Worm (Caenorhabditis elegans) whole organism, L1 larva: Measurements from ENCODE around the gene cutl-15.

ENCODE experiments used
- aha-1 ChIP-seq: fragments of 150-350 bp; optimal IDR thresholded peaks from 2 replicates; lab custom pipeline; 2014; ENCODE audit warnings: missing biosample characterization, missing genetic modification characterization
- alr-1 ChIP-seq: fragments of 200-800 bp; sonication (Bioruptor generic); optimal IDR thresholded peaks from 2 replicates; lab custom pipeline; 2018; ENCODE audit warnings: borderline replicate concordance, mild to moderate bottlenecking, missing genetic modification characterization, missing compliant biosample characterization
- blmp-1 ChIP-seq: fragments of 150-350 bp; optimal IDR thresholded peaks from 2 replicates; lab custom pipeline; 2014; ENCODE audit warnings: missing biosample characterization, missing genetic modification characterization
- ceh-8 ChIP-seq: fragments of 200-800 bp; sonication (Bioruptor generic); optimal IDR thresholded peaks from 2 replicates; lab custom pipeline; 2018; ENCODE audit warnings: mild to moderate bottlenecking, missing genetic modification characterization, moderate library complexity, missing compliant biosample characterization
- ceh-82 ChIP-seq, 3 experiments: fragments of 150-350 bp in 1 of 3; sonication (generic microtip) in 2 of 3; optimal IDR thresholded peaks; 2 replicates each; lab custom pipeline; 2014 to 2017; ENCODE audit warnings: missing biosample characterization in 3 of 3, missing genetic modification characterization in 3 of 3
- ceh-88 ChIP-seq: fragments of 200-800 bp; sonication (Bioruptor generic); IDR thresholded peaks from 2 replicates; pipeline ENCODE4 v1.3.6; 2022; ENCODE audit warnings: missing genetic modification characterization, missing compliant biosample characterization
- ces-1 ChIP-seq: fragments of 150-350 bp; optimal IDR thresholded peaks from 2 replicates; lab custom pipeline; 2014; ENCODE audit warnings: missing biosample characterization, missing genetic modification reagents, missing genetic modification characterization
- dpl-1 ChIP-seq, 3 experiments: fragments of 150-350 bp in 2 of 3; sonication (generic microtip) in 1 of 3; optimal IDR thresholded peaks; 2 replicates each; lab custom pipeline; 2014 to 2017; ENCODE audit warnings: missing biosample characterization in 3 of 3, missing genetic modification characterization in 3 of 3, missing genetic modification reagents in 3 of 3
- dsc-1 ChIP-seq: sonication (generic microtip); optimal IDR thresholded peaks from 2 replicates; lab custom pipeline; 2016; ENCODE audit warnings: mild to moderate bottlenecking, missing genetic modification characterization, missing compliant biosample characterization
- egl-13 ChIP-seq: sonication (generic microtip); optimal IDR thresholded peaks from 2 replicates; lab custom pipeline; 2016; ENCODE audit warnings: missing genotype, missing genetic modification reagents, missing genetic modification characterization, missing compliant biosample characterization
- fkh-10 ChIP-seq: sonication (generic microtip); optimal IDR thresholded peaks from 2 replicates; lab custom pipeline; 2017; ENCODE audit warnings: missing biosample characterization, missing genetic modification reagents, missing genetic modification characterization
- fkh-4 ChIP-seq: sonication (generic microtip); optimal IDR thresholded peaks from 2 replicates; lab custom pipeline; 2016; ENCODE audit warnings: missing compliant biosample characterization, missing genetic modification characterization, borderline replicate concordance
- fos-1 ChIP-seq: fragments of 150-350 bp; optimal IDR thresholded peaks from 2 replicates; lab custom pipeline; 2014; ENCODE audit warnings: missing biosample characterization, missing genetic modification characterization
- hlh-17 ChIP-seq: fragments of 200-800 bp; sonication (Bioruptor generic); optimal IDR thresholded peaks from 2 replicates; lab custom pipeline; 2018; ENCODE audit warnings: missing genetic modification characterization, mild to moderate bottlenecking, missing compliant biosample characterization, moderate library complexity, borderline replicate concordance
- hlh-4 ChIP-seq: sonication (generic microtip); optimal IDR thresholded peaks from 2 replicates; lab custom pipeline; 2016; ENCODE audit warnings: mild to moderate bottlenecking, missing genetic modification characterization, missing compliant biosample characterization
- hpl-2 ChIP-seq: fragments of 150-350 bp; optimal IDR thresholded peaks from 2 replicates; lab custom pipeline; 2014; ENCODE audit warnings: missing biosample characterization, missing genetic modification reagents, missing genetic modification characterization
- isw-1 ChIP-seq: fragments of 200-800 bp; sonication (Bioruptor generic); IDR thresholded peaks from 2 replicates; pipeline ENCODE4 v1.3.6; 2022; ENCODE audit warnings: missing genetic modification characterization, missing compliant biosample characterization
- jun-1 ChIP-seq: fragments of 150-350 bp; optimal IDR thresholded peaks from 2 replicates; lab custom pipeline; 2014; ENCODE audit warnings: missing biosample characterization, missing genetic modification reagents, missing genetic modification characterization
- lin-13 ChIP-seq: fragments of 150-350 bp; optimal IDR thresholded peaks from 2 replicates; lab custom pipeline; 2014; ENCODE audit warnings: missing biosample characterization, missing genetic modification reagents, missing genetic modification characterization
- lin-14 ChIP-seq: fragments of 200-800 bp; sonication (Bioruptor generic); optimal IDR thresholded peaks from 2 replicates; lab custom pipeline; 2018; ENCODE audit warnings: mild to moderate bottlenecking, missing genetic modification characterization, moderate library complexity, missing compliant biosample characterization
- lin-15B ChIP-seq: fragments of 150-350 bp; sonication (generic microtip); optimal IDR thresholded peaks from 3 replicates; lab custom pipeline; 2014; ENCODE audit warnings: missing biosample characterization, missing genetic modification characterization
- mab-9 ChIP-seq: fragments of 200-800 bp; sonication (Bioruptor generic); IDR thresholded peaks from 2 replicates; pipeline ENCODE4 v1.3.6; 2022; ENCODE audit warnings: missing genetic modification reagents, missing genetic modification characterization, missing compliant biosample characterization
- mef-2 ChIP-seq: fragments of 150-350 bp; optimal IDR thresholded peaks from 2 replicates; lab custom pipeline; 2014; ENCODE audit warnings: missing biosample characterization, missing genetic modification characterization
- mep-1 ChIP-seq: fragments of 150-350 bp; optimal IDR thresholded peaks from 2 replicates; lab custom pipeline; 2014; ENCODE audit warnings: missing biosample characterization, missing genetic modification characterization
- nhr-19 ChIP-seq: fragments of 200-800 bp; sonication (Bioruptor generic); conservative IDR thresholded peaks from 2 replicates; pipeline ENCODE4 v1.3.6; 2022; ENCODE audit warnings: missing genetic modification characterization, missing compliant biosample characterization
- nhr-47 ChIP-seq: sonication (generic microtip); optimal IDR thresholded peaks from 2 replicates; lab custom pipeline; 2016; ENCODE audit warnings: mild to moderate bottlenecking, missing genetic modification characterization, moderate library complexity, missing compliant biosample characterization
- nhr-85 ChIP-seq: sonication (generic microtip); peaks from one replicate; lab custom pipeline; 2016; ENCODE audit warnings: missing genetic modification characterization, inconsistent platforms, missing compliant biosample characterization
- pax-3 ChIP-seq: fragments of 200-800 bp; sonication (Bioruptor generic); optimal IDR thresholded peaks from 2 replicates; lab custom pipeline; 2018; ENCODE audit warnings: mild to moderate bottlenecking, missing genetic modification characterization, moderate library complexity, missing compliant biosample characterization
- sptf-1 ChIP-seq: fragments of 150-350 bp; optimal IDR thresholded peaks from 2 replicates; lab custom pipeline; 2014; ENCODE audit warnings: missing biosample characterization, missing genetic modification characterization
- sup-37 ChIP-seq: fragments of 200-800 bp; sonication (Bioruptor generic); optimal IDR thresholded peaks from 2 replicates; lab custom pipeline; 2018; ENCODE audit warnings: mild to moderate bottlenecking, missing genetic modification characterization, missing compliant biosample characterization
- swsn-7 ChIP-seq: sonication (generic microtip); optimal IDR thresholded peaks from 2 replicates; lab custom pipeline; 2016; ENCODE audit warnings: missing genetic modification characterization, missing compliant biosample characterization
- tlp-1 ChIP-seq: fragments of 150-350 bp; optimal IDR thresholded peaks from 2 replicates; lab custom pipeline; 2014; ENCODE audit warnings: missing biosample characterization, missing genetic modification characterization
- unc-130 ChIP-seq: fragments of 150-350 bp; optimal IDR thresholded peaks from 2 replicates; lab custom pipeline; 2017; ENCODE audit warnings: missing biosample characterization, missing genetic modification characterization, inconsistent platforms
- unc-86 ChIP-seq: sonication (generic microtip); optimal IDR thresholded peaks from 2 replicates; lab custom pipeline; 2016; ENCODE audit warnings: missing genetic modification characterization, missing compliant biosample characterization
- unc-98 ChIP-seq: fragments of 200-800 bp; sonication (Bioruptor generic); IDR thresholded peaks from 2 replicates; pipeline ENCODE4 v1.3.6; 2022; ENCODE audit warnings: missing genetic modification characterization, missing compliant biosample characterization
- vab-15 ChIP-seq: sonication (generic microtip); optimal IDR thresholded peaks from 2 replicates; lab custom pipeline; 2017; ENCODE audit warnings: missing genotype, mild to moderate bottlenecking, missing genetic modification characterization, missing compliant biosample characterization
- zag-1 ChIP-seq: fragments of 150-350 bp; optimal IDR thresholded peaks from 2 replicates; lab custom pipeline; 2014; ENCODE audit warnings: missing biosample characterization, missing genetic modification characterization

Gene cutl-15

DNA sequence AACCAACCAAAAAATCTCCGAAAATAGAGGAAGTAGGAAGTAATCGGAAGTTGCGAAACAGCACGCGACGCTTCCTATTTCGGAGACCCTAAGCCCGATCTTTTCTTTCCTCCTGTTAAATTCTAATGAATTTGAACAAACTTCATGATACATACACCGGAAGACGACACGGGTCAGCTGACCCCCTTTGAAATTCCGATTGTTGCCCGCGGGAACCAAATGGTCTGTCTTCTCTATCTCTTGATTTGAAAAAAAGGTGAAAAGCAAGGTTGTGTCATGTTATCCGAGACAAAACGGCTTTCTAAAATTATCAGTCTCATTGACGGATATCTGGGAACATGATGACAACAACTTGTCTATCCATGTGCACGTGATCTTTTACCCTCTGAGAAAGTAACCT lies 11.6 kb upstream of the cutl-15 start (continued):
- TF ChIP-seq unc-98 (GFP tag; lab: Robert Waterston, UW) (0 out of 2 replicates have a peak, but pooled peaks have one; percentile 3), ceh-82 (tag; optimal IDR thresholded peaks at IDR 0.05; lab: Kevin White, UChicago) (no peak), blmp-1 (tag; lab: Kevin White, UChicago) (peak; percentile 81), fos-1 (tag; lab: Kevin White, UChicago) (no peak), vab-15 (tag; lab: Kevin White, UChicago) (no peak), nhr-47 (tag; lab: Kevin White, UChicago) (peak; percentile 22), nhr-19 (GFP tag; lab: Robert Waterston, UW) (peak; percentile 66)

ce11 chrII:8956896-8957295 lies 9.4 kb upstream of the cutl-15 start:
- TF ChIP-seq lin-14, result peak; percentile 61
- TF ChIP-seq swsn-7, result no peak
- TF ChIP-seq nhr-47 (tag; lab: Kevin White, UChicago), result peak; percentile 3
- no peak for TF ChIP-seq egl-13 (tag; lab: Kevin White, UChicago)
- TF ChIP-seq ces-1 (GFP tag; lab: Kevin White, UChicago), result peak; percentile 6
- TF ChIP-seq lin-13, result no peak

DNA sequence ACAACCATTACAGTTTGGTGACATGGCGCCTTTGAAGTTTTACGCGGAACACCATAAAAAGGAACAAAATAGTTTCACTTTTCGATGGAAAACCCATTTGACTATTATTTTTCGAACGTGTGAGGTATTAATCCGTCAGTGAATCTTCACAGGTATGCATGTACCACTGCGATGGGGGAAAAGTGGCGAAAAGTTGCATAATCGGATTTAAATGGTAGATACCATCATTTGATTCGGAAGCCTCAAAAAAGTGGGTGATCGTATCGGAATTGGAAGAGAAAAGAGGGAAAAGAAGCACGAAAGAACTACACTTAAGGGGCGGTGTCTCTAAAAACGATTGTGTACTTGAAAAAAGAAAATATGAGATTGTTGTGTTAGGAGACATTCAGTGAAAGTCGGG lies 6.2 kb upstream of the cutl-15 start:
- TF ChIP-seq blmp-1 (tag; lab: Kevin White, UChicago) (peak; percentile 85), mep-1 (no peak)
- TF ChIP-seq, all 84 proteins: peak for 1

- TF ChIP-seq lin-14, result peak; percentile 29
- no peak for TF ChIP-seq jun-1
- TF ChIP-seq hlh-4, result no peak
- TF ChIP-seq unc-86 (tag; lab: Kevin White, UChicago), result peak; percentile 65
Measured at ce11 chrII:8951270-8951669, 3.8 kb upstream of the cutl-15 start.

DNA sequence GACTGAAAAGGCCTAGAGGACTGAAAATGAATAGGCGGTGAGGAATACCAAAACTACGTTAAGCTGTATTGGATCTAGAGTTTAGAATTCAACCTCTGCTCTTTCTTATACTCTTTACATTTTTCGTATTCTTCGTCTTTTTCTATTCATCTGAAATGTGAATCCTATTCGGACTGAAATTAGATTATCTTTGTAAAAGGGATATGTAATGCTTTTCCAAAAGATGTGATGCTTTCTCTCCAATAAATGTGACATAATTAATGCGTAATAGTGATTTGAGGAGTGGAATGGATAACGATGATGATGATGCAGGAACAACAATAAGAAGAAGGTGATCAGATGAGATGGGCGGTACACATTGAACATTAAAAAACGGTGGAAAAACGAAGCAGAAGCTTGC lies 1.2 kb upstream of the cutl-15 start:
- no peak for TF ChIP-seq hlh-17 (GFP tag; lab: Kevin White, UChicago)
- peak; percentile 34 for TF ChIP-seq fkh-10 (GFP tag; lab: Kevin White, UChicago)
- no peak for TF ChIP-seq sup-37 (GFP tag; lab: Kevin White, UChicago)
- no peak for TF ChIP-seq alr-1 (tag; lab: Kevin White, UChicago)
- peak; percentile 30 for TF ChIP-seq lin-14
- TF ChIP-seq mef-2 (tag; lab: Kevin White, UChicago), result no peak
- TF ChIP-seq fkh-4 (tag; lab: Kevin White, UChicago), result no peak
- TF ChIP-seq hlh-4, result no peak
- TF ChIP-seq lin-15B (tag; lab: Kevin White, UChicago), result no peak
- peak; percentile 54 for TF ChIP-seq dsc-1 (tag; lab: Kevin White, UChicago)
- TF ChIP-seq isw-1 (GFP tag; lab: Robert Waterston, UW), result no peak
- TF ChIP-seq lin-13, result no peak
- TF ChIP-seq ceh-8, result no peak
- TF ChIP-seq hpl-2, result no peak
- no peak for TF ChIP-seq pax-3 (tag; lab: Kevin White, UChicago)
- TF ChIP-seq dpl-1 (GFP tag; optimal IDR thresholded peaks at IDR 0.05; lab: Kevin White, UChicago), result no peak
- TF ChIP-seq tlp-1, result no peak
- no peak for TF ChIP-seq unc-130
- no peak for TF ChIP-seq ceh-88 (GFP tag; lab: Robert Waterston, UW)
- no peak for TF ChIP-seq mab-9
- TF ChIP-seq egl-13 (tag; lab: Kevin White, UChicago), result no peak
- no peak for TF ChIP-seq sptf-1 (tag; lab: Kevin White, UChicago)
- no peak for TF ChIP-seq aha-1 (tag; lab: Kevin White, UChicago)
- no peak for TF ChIP-seq zag-1
- TF ChIP-seq nhr-85, result no peak
- TF ChIP-seq jun-1, result no peak
- no peak for TF ChIP-seq ceh-82 (tag; optimal IDR thresholded peaks at IDR 0.05; lab: Kevin White, UChicago)
